Worm (Caenorhabditis elegans) whole organism, L3 larva: ENCODE data around the gene spp-27.

Source experiments
- ama-1 ChIP-seq: fragments of 150-350 bp; optimal IDR thresholded peaks from 2 replicates; lab custom pipeline; 2018
- ceh-16 ChIP-seq: sonication (generic microtip); optimal IDR thresholded peaks from 2 replicates; lab custom pipeline; 2017; ENCODE audit warnings: missing biosample characterization, missing genetic modification characterization
- daf-12 ChIP-seq: fragments of 150-350 bp; optimal IDR thresholded peaks from 2 replicates; lab custom pipeline; 2014; ENCODE audit warnings: missing biosample characterization, missing genetic modification reagents, missing genetic modification characterization
- egl-5 ChIP-seq: fragments of 150-350 bp; optimal IDR thresholded peaks from 2 replicates; lab custom pipeline; 2017; ENCODE audit warnings: missing biosample characterization, missing genetic modification reagents, missing genetic modification characterization, inconsistent platforms
- lin-39 ChIP-seq: fragments of 150-350 bp; optimal IDR thresholded peaks from 2 replicates; lab custom pipeline; 2018; ENCODE audit warnings: missing biosample characterization, missing genetic modification reagents, missing genetic modification characterization
- nhr-11 ChIP-seq: fragments of 150-350 bp; optimal IDR thresholded peaks from 2 replicates; lab custom pipeline; 2014; ENCODE audit warnings: missing biosample characterization, missing genetic modification characterization
- nhr-23 ChIP-seq: fragments of 150-350 bp; optimal IDR thresholded peaks from 2 replicates; lab custom pipeline; 2014; ENCODE audit warnings: missing biosample characterization, missing genetic modification reagents, missing genetic modification characterization
- nhr-28 ChIP-seq: fragments of 150-350 bp; optimal IDR thresholded peaks from 2 replicates; lab custom pipeline; 2014; ENCODE audit warnings: missing biosample characterization, missing genetic modification characterization
- skn-1 ChIP-seq: fragments of 150-350 bp; optimal IDR thresholded peaks from 2 replicates; lab custom pipeline; 2014; ENCODE audit warnings: missing biosample characterization, missing genetic modification characterization
- snpc-4 ChIP-seq: fragments of 150-350 bp; optimal IDR thresholded peaks from 2 replicates; lab custom pipeline; 2014; ENCODE audit warnings: missing biosample characterization, missing genetic modification characterization
- tbx-2 ChIP-seq: sonication (generic microtip); optimal IDR thresholded peaks from 2 replicates; lab custom pipeline; 2016; ENCODE audit warnings: mild to moderate bottlenecking, missing genetic modification characterization, missing compliant biosample characterization
- unc-62 ChIP-seq: fragments of 150-350 bp; sonication (generic microtip); optimal IDR thresholded peaks from 4 replicates; lab custom pipeline; 2014; ENCODE audit warnings: missing biosample characterization, missing genetic modification reagents, missing genetic modification characterization

- TF ChIP-seq ama-1 (no peak), snpc-4 (tag; lab: Kevin White, UChicago) (no peak), nhr-11 (tag; lab: Kevin White, UChicago) (no peak), nhr-28 (no peak), skn-1 (tag; lab: Kevin White, UChicago) (no peak), nhr-23 (no peak), lin-39 (tag; lab: Kevin White, UChicago) (no peak), ceh-16 (tag; lab: Kevin White, UChicago) (no peak), unc-62 (GFP tag; lab: Kevin White, UChicago) (no peak), tbx-2 (tag; lab: Kevin White, UChicago) (no peak), daf-12 (tag; lab: Kevin White, UChicago) (no peak), egl-5 (tag; lab: Kevin White, UChicago) (no peak)
Observed at ce11 chrV:6549871-6550270, 7.1 kb downstream of the spp-27 start, which contains the start of gene lipl-4.
